Worm (Caenorhabditis elegans) whole organism, L4 larva: ENCODE data around the gene egl-46.

Experiments used
- D1046.2 ChIP-seq: fragments of 200-800 bp; sonication (Bioruptor generic); IDR thresholded peaks from 2 replicates; pipeline ENCODE4 v1.3.6; 2022; ENCODE audit warnings: missing genetic modification characterization, missing compliant biosample characterization
- F49E8.2 ChIP-seq: sonication (generic microtip); optimal IDR thresholded peaks from 2 replicates; lab custom pipeline; 2016; ENCODE audit warnings: missing compliant biosample characterization, mild to moderate bottlenecking, missing genetic modification characterization, borderline replicate concordance
- ZK337.2 ChIP-seq: fragments of 200-800 bp; sonication (Bioruptor generic); IDR thresholded peaks from 2 replicates; pipeline ENCODE4 v1.3.6; 2022; ENCODE audit warnings: missing genetic modification reagents, missing genetic modification characterization, missing compliant biosample characterization
- duxl-1 ChIP-seq: sonication (generic microtip); optimal IDR thresholded peaks from 2 replicates; lab custom pipeline; 2016; ENCODE audit warnings: mild to moderate bottlenecking, missing genetic modification characterization, moderate library complexity, missing compliant biosample characterization; ENCODE audit not compliant: poor library complexity
- fkh-10 ChIP-seq: fragments of 150-350 bp; optimal IDR thresholded peaks from 2 replicates; lab custom pipeline; 2014; ENCODE audit warnings: missing biosample characterization, missing genetic modification reagents, missing genetic modification characterization
- fos-1 ChIP-seq: fragments of 150-350 bp; optimal IDR thresholded peaks from 2 replicates; lab custom pipeline; 2014; ENCODE audit warnings: missing biosample characterization, missing genetic modification characterization
- nhr-10 ChIP-seq: fragments of 150-350 bp; optimal IDR thresholded peaks from 2 replicates; lab custom pipeline; 2014; ENCODE audit warnings: missing biosample characterization, missing genetic modification characterization
- nhr-48 ChIP-seq: sonication (generic microtip); optimal IDR thresholded peaks from 2 replicates; lab custom pipeline; 2016; ENCODE audit warnings: mild to moderate bottlenecking, missing genetic modification characterization, missing compliant biosample characterization
- pha-4 ChIP-seq, 2 experiments: fragments of 150-350 bp in 1 of 2; fragments of 200-800 bp in 1 of 2; sonication (Bioruptor generic) in 1 of 2; IDR thresholded peaks in 1 of 2; optimal IDR thresholded peaks in 1 of 2; 2 replicates each; pipeline versions ENCODE4 v1.3.6 to Lab custom; 2014 to 2022; ENCODE audit warnings: missing genetic modification characterization in 2 of 2, missing genetic modification reagents in 2 of 2, missing biosample characterization in 1 of 2, missing compliant biosample characterization in 1 of 2
- snpc-4 ChIP-seq: fragments of 150-350 bp; optimal IDR thresholded peaks from 2 replicates; lab custom pipeline; 2014; ENCODE audit warnings: missing biosample characterization, missing genetic modification characterization
- unc-62 ChIP-seq, 3 experiments: fragments of 150-350 bp in 1 of 3; sonication (generic microtip); optimal IDR thresholded peaks in 2 of 3; peaks in 1 of 3; 1 replicate in 1 of 3; 2 replicates in 2 of 3; lab custom pipeline; 2014 to 2017; ENCODE audit warnings: missing biosample characterization in 3 of 3, missing genetic modification characterization in 3 of 3, missing genetic modification reagents in 3 of 3, missing genotype in 1 of 3

- no peak for TF ChIP-seq nhr-48 (tag; lab: Kevin White, UChicago)
- TF ChIP-seq D1046.2 (GFP tag; lab: Robert Waterston, UW), result no peak
- TF ChIP-seq ZK337.2, result no peak
- no peak for TF ChIP-seq duxl-1
- TF ChIP-seq fos-1, result no peak
- TF ChIP-seq F49E8.2, result no peak
- TF ChIP-seq pha-4 (GFP tag; IDR thresholded peaks at IDR 0.05; lab: Robert Waterston, UW), result no peak
- TF ChIP-seq pha-4 (tag; optimal IDR thresholded peaks at IDR 0.05; lab: Kevin White, UChicago), result no peak
- TF ChIP-seq unc-62 (GFP tag; optimal IDR thresholded peaks at IDR 0.05 in 1 of 2; lab: Kevin White, UChicago), result peak in 1 of 2 experiments; percentile 95
- no peak for TF ChIP-seq unc-62 (tag; optimal IDR thresholded peaks at IDR 0.05; lab: Kevin White, UChicago)
- no peak for TF ChIP-seq nhr-10 (tag; lab: Kevin White, UChicago)
- no peak for TF ChIP-seq snpc-4 (tag; lab: Kevin White, UChicago)
- TF ChIP-seq fkh-10 (GFP tag; lab: Kevin White, UChicago), result no peak
Observed at ce11 chrV:6683740-6684139, 2.4 kb upstream of the egl-46 start.
